Worm (Caenorhabditis elegans): Measurements from ENCODE around the gene C55A6.3.

C55A6.3 gene

ce11 chrV:11531100-11531499 is 17.8 kb upstream of the C55A6.3 start (continued):
- TF ChIP-seq unc-62 (GFP tag; optimal IDR thresholded peaks at IDR 0.05 in 1 of 2), result peak in 1 of 2 experiments; percentile 48
- TF ChIP-seq unc-62 (tag; optimal IDR thresholded peaks at IDR 0.05), result no peak
- no peak for TF ChIP-seq D1046.2 (GFP tag; IDR thresholded peaks at IDR 0.05)

DNA sequence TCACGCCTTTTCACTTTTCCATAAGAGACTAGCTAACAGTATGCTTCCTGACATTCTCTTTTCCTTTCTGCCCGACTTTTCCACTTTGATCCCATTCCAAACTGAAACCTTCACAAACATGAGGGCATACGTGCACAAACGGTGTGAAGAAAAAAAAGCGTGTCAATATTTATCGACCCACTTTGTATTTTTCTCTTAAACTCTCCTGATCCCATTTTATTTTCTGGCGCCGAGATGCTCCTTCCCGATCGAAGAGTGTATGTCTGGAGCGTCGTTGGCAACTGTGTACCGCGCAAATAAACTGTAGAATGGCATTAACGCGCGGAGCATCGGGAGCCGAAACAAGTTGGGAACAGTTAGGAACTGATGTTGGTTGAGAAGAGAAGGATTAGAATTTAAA is 16.2 kb upstream of the C55A6.3 start:
- no peak for TF ChIP-seq nhr-28 (tag; optimal IDR thresholded peaks at IDR 0.05)
- TF ChIP-seq pha-4 (GFP tag; IDR thresholded peaks at IDR 0.05), result no peak
- peak; percentile 71 for TF ChIP-seq pha-4 (tag; optimal IDR thresholded peaks at IDR 0.05)
- peak; percentile 64 for TF ChIP-seq aha-1 (tag)

DNA sequence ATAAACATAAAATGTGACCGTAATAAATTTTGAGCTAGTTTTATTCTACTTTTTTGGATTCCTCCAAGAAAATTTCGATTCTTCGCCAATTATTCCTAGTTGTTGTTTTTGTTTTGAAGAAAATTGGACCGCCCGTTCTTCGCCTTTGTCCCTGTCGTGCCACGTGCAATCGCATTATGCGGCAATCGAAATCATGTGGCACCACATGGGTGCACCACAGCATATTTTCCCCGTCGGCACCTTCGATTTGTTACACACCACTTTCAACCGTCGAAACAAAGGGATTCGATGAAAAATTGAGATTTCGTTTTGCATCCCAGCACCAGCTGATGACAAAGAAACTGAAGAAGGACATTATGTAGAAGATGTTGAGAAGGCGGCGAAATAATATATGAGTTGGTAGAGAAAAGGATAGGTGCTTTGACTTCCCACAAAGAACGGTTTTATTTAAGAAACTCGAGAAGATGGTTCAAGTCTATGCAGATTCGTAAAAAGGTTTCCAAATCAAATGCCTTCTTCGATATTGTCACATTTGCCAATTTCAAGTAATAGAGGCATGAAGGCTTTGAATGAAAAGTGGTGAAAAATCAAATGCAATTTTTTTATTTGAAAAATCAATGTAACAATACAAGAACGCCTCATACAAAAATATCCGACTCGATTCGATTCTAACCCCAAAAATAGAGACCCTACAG is 15.4 kb upstream of the C55A6.3 start:
- no peak for TF ChIP-seq lin-15B (tag; optimal IDR thresholded peaks at IDR 0.05)
- TF ChIP-seq php-3 (GFP tag; IDR thresholded peaks at IDR 0.05), result no peak
- no peak for TF ChIP-seq nhr-237 (tag; optimal IDR thresholded peaks at IDR 0.05)
- TF ChIP-seq mdt-29 (GFP tag; IDR thresholded peaks at IDR 0.05), result no peak
- peak; percentile 50 for TF ChIP-seq hlh-30 (tag; optimal IDR thresholded peaks at IDR 0.05; ENCODE audit: insufficient read depth)
- peak in 1 of 2 experiments; percentile 91 for TF ChIP-seq unc-62 (GFP tag; optimal IDR thresholded peaks at IDR 0.05 in 1 of 2)
- no peak for TF ChIP-seq unc-62 (tag; optimal IDR thresholded peaks at IDR 0.05)
- TF ChIP-seq mxl-3 (GFP tag; optimal IDR thresholded peaks at IDR 0.05), result no peak

ce11 chrV:11527531-11527930 is 14.2 kb upstream of the C55A6.3 start, which contains the start of gene ccch-1:
ccch-1 (plus strand) TSS chrV:11527831.
- no peak for TF ChIP-seq daf-16 (GFP tag; optimal IDR thresholded peaks at IDR 0.05)
- no peak for TF ChIP-seq daf-16 (tag; optimal IDR thresholded peaks at IDR 0.05)
- no peak for TF ChIP-seq nhr-237 (tag; optimal IDR thresholded peaks at IDR 0.05)
- no peak for TF ChIP-seq nhr-77 (tag; optimal IDR thresholded peaks at IDR 0.05)
- TF ChIP-seq ceh-44 (GFP tag; IDR thresholded peaks at IDR 0.05), result no peak
- TF ChIP-seq snpc-4 (tag; optimal IDR thresholded peaks at IDR 0.05), result no peak
- TF ChIP-seq attf-4 (tag; optimal IDR thresholded peaks at IDR 0.05), result no peak
- TF ChIP-seq nhr-6 (tag; optimal IDR thresholded peaks at IDR 0.05), result no peak
- no peak for TF ChIP-seq pha-4 (GFP tag; IDR thresholded peaks at IDR 0.05)
- no peak for TF ChIP-seq pha-4 (tag; optimal IDR thresholded peaks at IDR 0.05)
- TF ChIP-seq sdz-12 (GFP tag; optimal IDR thresholded peaks at IDR 0.05), result no peak
- TF ChIP-seq daf-8 (GFP tag; IDR thresholded peaks at IDR 0.05), result no peak
- no peak for TF ChIP-seq nhr-111 (GFP tag; optimal IDR thresholded peaks at IDR 0.05)
- TF ChIP-seq daf-12 (tag; optimal IDR thresholded peaks at IDR 0.05), result no peak
- TF ChIP-seq T26A8.4 (GFP tag; IDR thresholded peaks at IDR 0.05), result no peak
- no peak for TF ChIP-seq duxl-1 (tag; optimal IDR thresholded peaks at IDR 0.05; ENCODE audit: poor library complexity)

DNA sequence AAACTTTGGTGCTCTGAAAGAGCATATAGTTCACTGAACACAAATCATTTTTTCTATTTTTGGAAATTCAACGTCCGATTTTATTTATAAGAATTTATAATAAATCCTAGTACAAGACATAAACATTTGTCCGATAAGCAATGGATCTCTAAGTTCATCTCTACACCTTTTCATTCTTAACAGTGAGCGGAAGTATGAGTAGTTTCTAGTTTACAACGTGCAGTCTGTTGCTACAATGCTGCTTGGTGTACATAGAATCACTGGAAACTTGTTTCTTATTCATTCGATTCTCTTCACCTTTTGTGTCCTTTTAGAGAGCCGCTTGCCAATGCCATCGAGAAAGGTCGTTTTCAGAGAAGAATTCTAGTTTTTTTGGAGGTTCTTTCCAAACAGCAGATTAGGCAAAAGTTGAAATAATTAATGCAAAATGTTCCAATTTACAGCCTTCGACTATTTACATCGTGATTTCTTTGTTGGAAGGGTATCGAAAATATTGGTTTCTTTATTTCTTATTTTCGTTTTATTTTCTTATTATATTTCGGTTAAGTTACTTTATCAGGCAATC is 13.7 kb upstream of the C55A6.3 start:
- TF ChIP-seq T20F7.1 (GFP tag; optimal IDR thresholded peaks at IDR 0.05) (no peak), unc-62 (GFP tag; optimal IDR thresholded peaks at IDR 0.05 in 1 of 2) (peak in 1 of 2 experiments; percentile 91), unc-62 (tag; optimal IDR thresholded peaks at IDR 0.05) (no peak), mxl-3 (GFP tag; optimal IDR thresholded peaks at IDR 0.05) (no peak), lin-1 (GFP tag; IDR thresholded peaks at IDR 0.05) (no peak), mep-1 (tag; optimal IDR thresholded peaks at IDR 0.05) (no peak), D1046.2 (GFP tag; IDR thresholded peaks at IDR 0.05) (no peak)

DNA sequence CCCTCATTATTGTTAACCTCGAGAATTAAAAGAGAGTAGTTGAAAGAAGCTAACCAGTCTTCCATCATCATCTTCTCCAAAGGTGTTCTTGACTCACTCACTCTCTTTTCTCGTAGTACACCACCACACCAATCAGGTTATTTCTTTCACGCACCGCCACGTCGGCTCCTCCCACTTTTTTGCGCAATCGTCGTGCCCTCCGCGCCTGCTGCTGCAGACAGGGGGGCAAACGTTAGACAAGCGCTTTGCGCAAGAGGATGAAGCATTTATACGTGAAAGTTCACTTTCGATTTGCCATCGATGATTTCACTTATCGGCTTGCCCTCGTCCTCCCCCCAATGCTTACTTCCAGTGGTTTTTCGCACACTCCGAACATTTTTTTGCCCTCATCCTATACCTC is 12.0 kb upstream of the C55A6.3 start:
- TF ChIP-seq fkh-10 (GFP tag; optimal IDR thresholded peaks at IDR 0.05) (no peak), Y48G9A.11 (GFP tag; IDR thresholded peaks at IDR 0.05) (no peak), mxl-3 (GFP tag; optimal IDR thresholded peaks at IDR 0.05) (peak; percentile 42), T26A8.4 (GFP tag; IDR thresholded peaks at IDR 0.05) (no peak), gei-8 (GFP tag; optimal IDR thresholded peaks at IDR 0.05) (no peak), hmg-1.1 (GFP tag; IDR thresholded peaks at IDR 0.05) (0 out of 2 replicates have a peak, but pooled peaks have one; percentile 32), aha-1 (tag) (no peak), saeg-2 (GFP tag; IDR thresholded peaks at IDR 0.05) (no peak), dmd-9 (GFP tag; IDR thresholded peaks at IDR 0.05) (no peak), unc-62 (GFP tag; optimal IDR thresholded peaks at IDR 0.05 in 1 of 2) (no peak), unc-62 (tag; optimal IDR thresholded peaks at IDR 0.05) (no peak), set-16 (GFP tag; IDR thresholded peaks at IDR 0.05) (peak; percentile 38), egl-43 (GFP tag; IDR thresholded peaks at IDR 0.05) (0 out of 2 replicates have a peak, but pooled peaks have one; percentile 39), D1046.2 (GFP tag; IDR thresholded peaks at IDR 0.05) (0 out of 2 replicates have a peak, but pooled peaks have one; percentile 32), arid-1 (GFP tag; conservative IDR thresholded peaks at IDR 0.05) (no peak), hlh-30 (tag; optimal IDR thresholded peaks at IDR 0.05; ENCODE audit: insufficient read depth) (no peak)
